Fruit fly (Drosophila melanogaster): ENCODE measurements around the gene CBP.

- no peak for TF ChIP-seq pan (optimal IDR thresholded peaks at IDR 0.05)
- no peak for TF ChIP-seq GATAd (GFP tag; optimal IDR thresholded peaks at IDR 0.05)
- no peak for TF ChIP-seq psq (GFP tag; optimal IDR thresholded peaks at IDR 0.05)
- no peak for TF ChIP-seq foxo (GFP tag; optimal IDR thresholded peaks at IDR 0.05)
- TF ChIP-seq CG9705 (GFP tag; optimal IDR thresholded peaks at IDR 0.05): no peak
- no peak for TF ChIP-seq jim (GFP tag; optimal IDR thresholded peaks at IDR 0.05)
- TF ChIP-seq HLH106 (tag; optimal IDR thresholded peaks at IDR 0.05): no peak
- TF ChIP-seq Myc (optimal IDR thresholded peaks at IDR 0.05): no peak
- TF ChIP-seq Mio (GFP tag; optimal IDR thresholded peaks at IDR 0.05): no peak
- no peak for TF ChIP-seq usp (GFP tag; optimal IDR thresholded peaks at IDR 0.05)
- no peak for TF ChIP-seq fru (GFP tag; optimal IDR thresholded peaks at IDR 0.05)
- no peak for TF ChIP-seq Abd-B (GFP tag; optimal IDR thresholded peaks at IDR 0.05)
- TF ChIP-seq Hr78 (GFP tag; optimal IDR thresholded peaks at IDR 0.05): no peak
- no peak for TF ChIP-seq CrebA (GFP tag; optimal IDR thresholded peaks at IDR 0.05; ENCODE audit: borderline replicate concordance)
Observed at dm6 chrX:7295973-7296372, 41.2 kb upstream of the CBP start.

Data from whole organism, wandering third instar larva.